Worm (Caenorhabditis elegans): ENCODE data around the gene F59E12.6.

F59E12.6 gene

DNA sequence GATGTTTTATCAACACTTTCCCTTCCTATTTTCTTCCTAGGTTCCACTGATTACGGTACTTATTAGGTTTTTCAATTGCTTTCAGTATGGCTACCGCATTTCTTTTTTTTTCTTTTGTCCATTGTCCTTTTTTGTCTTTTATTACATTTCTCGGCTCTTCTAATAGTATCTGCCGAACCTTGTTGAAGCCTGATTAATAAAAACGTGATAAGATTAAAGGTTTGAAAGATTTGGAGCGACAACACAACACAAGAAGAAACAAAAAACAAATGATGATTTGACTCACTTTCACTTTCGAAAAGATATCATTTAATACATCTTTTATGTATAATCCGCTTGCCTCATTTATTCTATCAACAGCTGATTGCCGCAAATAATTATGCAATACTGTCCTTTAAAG, 34.3 kb upstream of the F59E12.6 start, which contains the start of gene C25H3.15:
Gene C25H3.15, plus strand, starts transcription at position 301 of the 400 bp plus-strand sequence.
- TF ChIP-seq nhr-23 (tag; optimal IDR thresholded peaks at IDR 0.05) = peak; percentile 15
- TF ChIP-seq elt-2 (tag; optimal IDR thresholded peaks at IDR 0.05) = no peak

ce11 chrII:5663180-5663791, 32.5 kb upstream of the F59E12.6 start:
- TF ChIP-seq nfya-1 (tag; optimal IDR thresholded peaks at IDR 0.05; ENCODE audit: insufficient read depth) = peak; percentile 59
- TF ChIP-seq hmg-11 (tag; optimal IDR thresholded peaks at IDR 0.05) = peak; percentile 26
- no peak for TF ChIP-seq nhr-76 (tag; optimal IDR thresholded peaks at IDR 0.05)

- TF ChIP-seq elt-2 (tag; optimal IDR thresholded peaks at IDR 0.05) (peak; percentile 84), elt-3 (tag; optimal IDR thresholded peaks at IDR 0.05) (peak in 1 of 3 experiments; percentile 82), snpc-4 (tag; optimal IDR thresholded peaks at IDR 0.05) (peak; percentile 50), skn-1 (tag; optimal IDR thresholded peaks at IDR 0.05) (peak; percentile 53), fos-1 (tag; optimal IDR thresholded peaks at IDR 0.05) (no peak), ceh-82 (tag; optimal IDR thresholded peaks at IDR 0.05) (peak; percentile 64), elt-1 (tag; optimal IDR thresholded peaks at IDR 0.05) (peak; percentile 11), tbx-2 (tag; optimal IDR thresholded peaks at IDR 0.05) (peak; percentile 82), eor-1 (tag; optimal IDR thresholded peaks at IDR 0.05) (no peak), lin-15B (tag; optimal IDR thresholded peaks at IDR 0.05) (peak; percentile 69), fkh-2 (tag; optimal IDR thresholded peaks at IDR 0.05) (peak; percentile 13), nhr-237 (tag; optimal IDR thresholded peaks at IDR 0.05) (no peak), ZK546.5 (tag; optimal IDR thresholded peaks at IDR 0.05) (no peak), lsy-12 (tag; optimal IDR thresholded peaks at IDR 0.05) (peak; percentile 92), mdl-1 (tag; optimal IDR thresholded peaks at IDR 0.05) (peak; percentile 67), nhr-11 (tag; optimal IDR thresholded peaks at IDR 0.05) (peak; percentile 20), nhr-43 (tag; optimal IDR thresholded peaks at IDR 0.05; ENCODE audit: poor library complexity, severe bottlenecking) (peak; percentile 75), nhr-77 (tag; optimal IDR thresholded peaks at IDR 0.05) (no peak), daf-12 (tag; optimal IDR thresholded peaks at IDR 0.05) (no peak), nhr-23 (tag; optimal IDR thresholded peaks at IDR 0.05) (peak; percentile 64), sea-2 (GFP tag; optimal IDR thresholded peaks at IDR 0.05) (peak; percentile 46), nhr-25 (tag; optimal IDR thresholded peaks at IDR 0.05) (peak; percentile 94), mml-1 (tag; optimal IDR thresholded peaks at IDR 0.05) (no peak), ceh-16 (tag; optimal IDR thresholded peaks at IDR 0.05) (peak; percentile 6), egl-27 (tag; optimal IDR thresholded peaks at IDR 0.05) (no peak), nhr-67 (tag; optimal IDR thresholded peaks at IDR 0.05) (peak; percentile 47), R02D3.7 (tag; optimal IDR thresholded peaks at IDR 0.05) (peak; percentile 65), pha-4 (tag; optimal IDR thresholded peaks at IDR 0.05) (peak; percentile 72), ceh-28 (tag; optimal IDR thresholded peaks at IDR 0.05) (peak; percentile 86), lin-39 (tag; optimal IDR thresholded peaks at IDR 0.05) (peak; percentile 86), nhr-28 (tag; optimal IDR thresholded peaks at IDR 0.05) (no peak), nhr-76 (tag; optimal IDR thresholded peaks at IDR 0.05) (peak; percentile 42), jun-1 (tag; optimal IDR thresholded peaks at IDR 0.05) (peak; percentile 55), hmg-11 (tag; optimal IDR thresholded peaks at IDR 0.05) (peak; percentile 89), nhr-12 (tag; optimal IDR thresholded peaks at IDR 0.05) (no peak), pqm-1 (tag; optimal IDR thresholded peaks at IDR 0.05) (peak; percentile 46), ztf-4 (tag; optimal IDR thresholded peaks at IDR 0.05) (peak; percentile 86), egl-5 (tag; optimal IDR thresholded peaks at IDR 0.05) (peak; percentile 96), aly-2 (tag; optimal IDR thresholded peaks at IDR 0.05) (no peak), ztf-11 (tag; optimal IDR thresholded peaks at IDR 0.05) (peak; percentile 51), unc-62 (GFP tag; optimal IDR thresholded peaks at IDR 0.05) (peak; percentile 82), zag-1 (tag; optimal IDR thresholded peaks at IDR 0.05) (peak; percentile 48), ama-1 (optimal IDR thresholded peaks at IDR 0.05) (peak; percentile 100), ceh-9 (tag; optimal IDR thresholded peaks at IDR 0.05) (no peak), fkh-10 (GFP tag; optimal IDR thresholded peaks at IDR 0.05) (peak; percentile 71), unc-39 (tag; optimal IDR thresholded peaks at IDR 0.05) (no peak), nfya-1 (tag; optimal IDR thresholded peaks at IDR 0.05; ENCODE audit: insufficient read depth) (peak; percentile 99)
Measured at ce11 chrII:5661735-5662177, 31.0 kb upstream of the F59E12.6 start.
